Worm (Caenorhabditis elegans): ENCODE measurements around the gene sptl-1.

The sptl-1 gene

ce11 chrII:19238-19637 lies 32.2 kb upstream of the sptl-1 start, which contains the start of gene gmeb-1:
Gene gmeb-1 (plus strand): TSS chrII:19538.
- TF ChIP-seq fkh-10 (GFP tag; optimal IDR thresholded peaks at IDR 0.05): no peak
- no peak for TF ChIP-seq mes-2 (tag; optimal IDR thresholded peaks at IDR 0.05; ENCODE audit: poor library complexity, severe bottlenecking)
- TF ChIP-seq lsy-2 (tag; optimal IDR thresholded peaks at IDR 0.05): no peak
- no peak for TF ChIP-seq lim-7 (GFP tag; IDR thresholded peaks at IDR 0.05)
- TF ChIP-seq F10B5.3 (tag; optimal IDR thresholded peaks at IDR 0.05): no peak

- TF ChIP-seq mep-1 (tag; optimal IDR thresholded peaks at IDR 0.05) (peak; percentile 16), lin-29 (GFP tag; IDR thresholded peaks at IDR 0.05) (no peak), F26F4.8 (GFP tag; conservative IDR thresholded peaks at IDR 0.05) (no peak), zfp-3 (GFP tag; conservative IDR thresholded peaks at IDR 0.05) (no peak), unc-62 (GFP tag; optimal IDR thresholded peaks at IDR 0.05 in 1 of 2) (no peak), unc-62 (tag; optimal IDR thresholded peaks at IDR 0.05) (no peak)
Observed at ce11 chrII:21953-22352, 29.5 kb upstream of the sptl-1 start.

ce11 chrII:23025-23424 lies 28.4 kb upstream of the sptl-1 start, which contains the start of gene sqt-2:
Gene sqt-2 (plus strand): TSS chrII:23325.
- TF ChIP-seq nhr-10 (tag; optimal IDR thresholded peaks at IDR 0.05) (no peak), lin-13 (GFP tag; optimal IDR thresholded peaks at IDR 0.05) (no peak), dmd-8 (GFP tag; IDR thresholded peaks at IDR 0.05) (no peak), hlh-30 (tag; optimal IDR thresholded peaks at IDR 0.05; ENCODE audit: insufficient read depth) (no peak), tra-1 (GFP tag; IDR thresholded peaks at IDR 0.05) (no peak), zip-2 (tag; optimal IDR thresholded peaks at IDR 0.05) (no peak), lin-29 (GFP tag; IDR thresholded peaks at IDR 0.05) (no peak), saeg-2 (GFP tag; IDR thresholded peaks at IDR 0.05) (no peak), Y48G9A.11 (GFP tag; IDR thresholded peaks at IDR 0.05) (no peak), cey-2 (tag; optimal IDR thresholded peaks at IDR 0.05; ENCODE audit: borderline replicate concordance, insufficient read depth) (no peak), Y105C5A.15 (GFP tag; IDR thresholded peaks at IDR 0.05) (no peak), dmd-9 (GFP tag; IDR thresholded peaks at IDR 0.05) (no peak), sdz-12 (GFP tag; optimal IDR thresholded peaks at IDR 0.05) (no peak), daf-16 (GFP tag; optimal IDR thresholded peaks at IDR 0.05) (no peak), daf-16 (tag; optimal IDR thresholded peaks at IDR 0.05) (no peak), F44E2.7 (GFP tag; IDR thresholded peaks at IDR 0.05) (no peak)

- TF ChIP-seq egl-43 (GFP tag; IDR thresholded peaks at IDR 0.05) (peak; percentile 4; the same call in 1 of the 2 replicates), cey-2 (tag; optimal IDR thresholded peaks at IDR 0.05; ENCODE audit: borderline replicate concordance, insufficient read depth) (no peak), mes-2 (tag; optimal IDR thresholded peaks at IDR 0.05; ENCODE audit: poor library complexity, severe bottlenecking) (peak; percentile 8), nhr-77 (tag; optimal IDR thresholded peaks at IDR 0.05) (no peak), set-16 (GFP tag; IDR thresholded peaks at IDR 0.05) (peak; percentile 57; the same call in 1 of the 2 replicates), hlh-30 (tag; optimal IDR thresholded peaks at IDR 0.05; ENCODE audit: insufficient read depth) (no peak), lim-7 (GFP tag; IDR thresholded peaks at IDR 0.05) (0 out of 2 replicates have a peak, but pooled peaks have one; percentile 27)
Observed at ce11 chrII:23739-24138, 27.7 kb upstream of the sptl-1 start.

ce11 chrII:24559-24998 lies 26.9 kb upstream of the sptl-1 start, which contains the start of gene enee-1:
Gene enee-1 (plus strand): TSS chrII:24666.
- peak; percentile 65 for TF ChIP-seq hlh-11 (tag; optimal IDR thresholded peaks at IDR 0.05)
- no peak for TF ChIP-seq pqm-1 (tag; optimal IDR thresholded peaks at IDR 0.05)
- peak; percentile 36 for TF ChIP-seq nhr-48 (tag; optimal IDR thresholded peaks at IDR 0.05)
- peak; percentile 90 for TF ChIP-seq mes-2 (tag; optimal IDR thresholded peaks at IDR 0.05; ENCODE audit: poor library complexity, severe bottlenecking)
- peak; percentile 31; the same call in 1 of the 2 replicates for TF ChIP-seq madf-9 (GFP tag; conservative IDR thresholded peaks at IDR 0.05)
- no peak for TF ChIP-seq F44E2.7 (GFP tag; IDR thresholded peaks at IDR 0.05)
- TF ChIP-seq mdl-1 (tag; optimal IDR thresholded peaks at IDR 0.05): peak in 1 of 2 experiments; percentile 18
- TF ChIP-seq ama-1 (optimal IDR thresholded peaks at IDR 0.05): peak; percentile 90
- peak; percentile 48 for TF ChIP-seq F10B5.3 (tag; optimal IDR thresholded peaks at IDR 0.05)
- TF ChIP-seq nhr-42 (GFP tag; IDR thresholded peaks at IDR 0.05): peak; percentile 62; the same call in 1 of the 2 replicates
- TF ChIP-seq gei-8 (GFP tag; optimal IDR thresholded peaks at IDR 0.05): no peak
- TF ChIP-seq daf-19 (GFP tag; conservative IDR thresholded peaks at IDR 0.05): no peak
- peak; percentile 67 for TF ChIP-seq fkh-10 (GFP tag; optimal IDR thresholded peaks at IDR 0.05)
- peak; percentile 81 for TF ChIP-seq nhr-102 (tag; optimal IDR thresholded peaks at IDR 0.05)
- no peak for TF ChIP-seq zfp-3 (GFP tag; conservative IDR thresholded peaks at IDR 0.05)
- TF ChIP-seq dmd-8 (GFP tag; IDR thresholded peaks at IDR 0.05): no peak
- peak; percentile 65 for TF ChIP-seq ztf-7 (tag; optimal IDR thresholded peaks at IDR 0.05)
- TF ChIP-seq F26F4.8 (GFP tag; conservative IDR thresholded peaks at IDR 0.05): no peak
- TF ChIP-seq spr-3 (GFP tag; optimal IDR thresholded peaks at IDR 0.05): peak; percentile 69
- no peak for TF ChIP-seq unc-39 (tag; optimal IDR thresholded peaks at IDR 0.05)
- peak in 1 of 2 experiments; percentile 92 for TF ChIP-seq unc-62 (GFP tag; optimal IDR thresholded peaks at IDR 0.05 in 1 of 2)
- no peak for TF ChIP-seq unc-62 (tag; optimal IDR thresholded peaks at IDR 0.05)
- TF ChIP-seq tra-1 (GFP tag; IDR thresholded peaks at IDR 0.05): no peak

Measured in whole organism, L4 larva.